Fruit fly (Drosophila melanogaster) whole organism, embryonic: ENCODE data around the gene IntS14.

Experiments used
- Atf3 ChIP-seq: fragments of 200-800 bp; sonication (Bioruptor generic); optimal IDR thresholded peaks from 3 replicates; lab custom pipeline; 2016; ENCODE audit warnings: missing biosample characterization, missing genetic modification characterization
- Awh ChIP-seq: fragments of 200-800 bp; sonication (Bioruptor generic); IDR thresholded peaks from 2 replicates; pipeline ENCODE4, ENCODE4 v1.3.6; 2022; ENCODE audit warnings: missing biosample characterization, missing genetic modification characterization
- CG1024 ChIP-seq: fragments of 200-800 bp; sonication (Bioruptor generic); IDR thresholded peaks from 2 replicates; pipeline ENCODE4 v1.3.6; 2022; ENCODE audit warnings: missing biosample characterization, missing genetic modification characterization
- CG10267 ChIP-seq: fragments of 200-800 bp; sonication (Bioruptor generic); optimal IDR thresholded peaks from 2 replicates; lab custom pipeline; 2018; ENCODE audit warnings: missing biosample characterization, mild to moderate bottlenecking, missing genetic modification characterization, moderate library complexity
- CG10543 ChIP-seq: fragments of 200-800 bp; sonication (Bioruptor generic); optimal IDR thresholded peaks from 3 replicates; lab custom pipeline; 2017; ENCODE audit warnings: missing biosample characterization, mild to moderate bottlenecking, missing genetic modification characterization, moderate library complexity
- CG11093 ChIP-seq: fragments of 200-800 bp; sonication (Bioruptor generic); IDR thresholded peaks from 3 replicates; pipeline ENCODE4 v1.3.6; 2022; ENCODE audit warnings: missing biosample characterization, missing genetic modification characterization
- CG11247 ChIP-seq: fragments of 200-800 bp; sonication (Bioruptor generic); IDR thresholded peaks from 2 replicates; pipeline ENCODE4 v1.3.6; 2022; ENCODE audit warnings: missing biosample characterization, missing genetic modification characterization
- CG1233 ChIP-seq: fragments of 200-800 bp; sonication (Bioruptor generic); optimal IDR thresholded peaks from 4 replicates; lab custom pipeline; 2018; ENCODE audit warnings: missing biosample characterization, mild to moderate bottlenecking, missing genetic modification characterization
- CG13624 ChIP-seq: fragments of 200-800 bp; sonication (Bioruptor generic); optimal IDR thresholded peaks from 2 replicates; lab custom pipeline; 2016; ENCODE audit warnings: missing biosample characterization, missing genetic modification characterization
- CG13894 ChIP-seq: fragments of 200-800 bp; sonication (Bioruptor generic); optimal IDR thresholded peaks from 3 replicates; lab custom pipeline; 2018; ENCODE audit warnings: missing biosample characterization, mild to moderate bottlenecking, missing genetic modification characterization, moderate library complexity
- CG14050 ChIP-seq: fragments of 200-800 bp; sonication (Bioruptor generic); IDR thresholded peaks from 3 replicates; pipeline ENCODE4 v1.3.6; 2022; ENCODE audit warnings: missing biosample characterization, missing genetic modification characterization
- CG1603 ChIP-seq: fragments of 200-800 bp; sonication (Bioruptor generic); optimal IDR thresholded peaks from 2 replicates; lab custom pipeline; 2019; ENCODE audit warnings: missing biosample characterization, mild to moderate bottlenecking, missing genetic modification characterization, moderate library complexity
- CG2678 ChIP-seq: fragments of 200-800 bp; sonication (Bioruptor generic); optimal IDR thresholded peaks from 3 replicates; lab custom pipeline; 2019; ENCODE audit warnings: missing biosample characterization, mild to moderate bottlenecking, missing genetic modification characterization, moderate library complexity
- CG3065 ChIP-seq: fragments of 200-800 bp; sonication (Bioruptor generic); optimal IDR thresholded peaks from 2 replicates; lab custom pipeline; 2016; ENCODE audit warnings: missing biosample characterization, missing genetic modification characterization
- CG5953 ChIP-seq: fragments of 200-800 bp; sonication (Bioruptor generic); IDR thresholded peaks from 2 replicates; pipeline ENCODE4 v1.3.6; 2022; ENCODE audit warnings: missing biosample characterization, missing genetic modification characterization
- CG8388 ChIP-seq: fragments of 200-800 bp; sonication (Bioruptor generic); optimal IDR thresholded peaks from 2 replicates; lab custom pipeline; 2019; ENCODE audit warnings: missing biosample characterization, mild to moderate bottlenecking, missing genetic modification characterization, moderate library complexity
- CG8924 ChIP-seq: fragments of 200-800 bp; optimal IDR thresholded peaks from 3 replicates; lab custom pipeline; 2019; ENCODE audit warnings: missing biosample characterization, mild to moderate bottlenecking, missing genetic modification characterization, moderate library complexity
- CG9215 ChIP-seq: fragments of 200-800 bp; sonication (Bioruptor generic); IDR thresholded peaks from 2 replicates; pipeline ENCODE4 v1.3.6; 2022; ENCODE audit warnings: missing biosample characterization, missing genetic modification characterization
- Dip2 ChIP-seq: fragments of 200-800 bp; sonication (Bioruptor generic); IDR thresholded peaks from 2 replicates; pipeline ENCODE4 v1.3.6; 2022; ENCODE audit warnings: missing biosample characterization, missing genetic modification characterization
- HmgD ChIP-seq: fragments of 200-800 bp; sonication (Bioruptor generic); optimal IDR thresholded peaks from 3 replicates; lab custom pipeline; 2016; ENCODE audit warnings: missing biosample characterization, missing genetic modification characterization
- Hr3 ChIP-seq: fragments of 200-800 bp; sonication (Bioruptor generic); optimal IDR thresholded peaks from 3 replicates; lab custom pipeline; 2016; ENCODE audit warnings: missing biosample characterization, missing genetic modification characterization
- Hsf ChIP-seq: fragments of 200-800 bp; sonication (Bioruptor generic); optimal IDR thresholded peaks from 3 replicates; lab custom pipeline; 2016; ENCODE audit warnings: missing biosample characterization, missing genetic modification characterization
- Meics ChIP-seq: fragments of 200-800 bp; sonication (Bioruptor generic); optimal IDR thresholded peaks from 2 replicates; lab custom pipeline; 2017; ENCODE audit warnings: missing biosample characterization, mild to moderate bottlenecking, missing genetic modification characterization
- Nf-YA ChIP-seq: fragments of 200-800 bp; sonication (Bioruptor generic); IDR thresholded peaks from 2 replicates; pipeline ENCODE4 v1.3.6; 2022; ENCODE audit warnings: missing biosample characterization, missing genetic modification characterization
- NfI ChIP-seq: fragments of 200-800 bp; sonication (Bioruptor generic); optimal IDR thresholded peaks from 3 replicates; lab custom pipeline; 2018; ENCODE audit warnings: missing biosample characterization, mild to moderate bottlenecking, missing genetic modification characterization, moderate library complexity
- Optix ChIP-seq: fragments of 200-800 bp; sonication (Bioruptor generic); IDR thresholded peaks from 3 replicates; pipeline ENCODE4 v1.3.6; 2022; ENCODE audit warnings: missing biosample characterization, missing genetic modification characterization
- TFAM ChIP-seq: fragments of 200-800 bp; sonication (Bioruptor generic); optimal IDR thresholded peaks from 2 replicates; lab custom pipeline; 2017; ENCODE audit warnings: missing biosample characterization, missing genetic modification characterization, inconsistent platforms
- ap ChIP-seq: fragments of 200-800 bp; sonication (Bioruptor generic); IDR thresholded peaks from 2 replicates; pipeline ENCODE4 v1.3.6; 2022; ENCODE audit warnings: missing biosample characterization, missing genetic modification characterization
- ara ChIP-seq: fragments of 200-800 bp; sonication (Bioruptor generic); IDR thresholded peaks from 2 replicates; pipeline ENCODE4 v1.3.6; 2022; ENCODE audit warnings: missing biosample characterization, missing genetic modification characterization
- az2 ChIP-seq: fragments of 200-800 bp; sonication (Bioruptor generic); optimal IDR thresholded peaks from 3 replicates; lab custom pipeline; 2016; ENCODE audit warnings: missing biosample characterization, missing genetic modification characterization
- bigmax ChIP-seq: fragments of 200-800 bp; sonication (Bioruptor generic); optimal IDR thresholded peaks from 2 replicates; lab custom pipeline; 2018; ENCODE audit warnings: missing biosample characterization, mild to moderate bottlenecking, missing genetic modification characterization
- disco-r ChIP-seq: fragments of 200-800 bp; sonication (Bioruptor generic); optimal IDR thresholded peaks from 2 replicates; lab custom pipeline; 2016; ENCODE audit warnings: missing biosample characterization, missing genetic modification characterization
- dm ChIP-seq: fragments of 200-800 bp; sonication (Bioruptor generic); optimal IDR thresholded peaks from 3 replicates; lab custom pipeline; 2016; ENCODE audit warnings: missing biosample characterization, missing genetic modification characterization
- dmrt11E ChIP-seq: fragments of 200-800 bp; sonication (Bioruptor generic); optimal IDR thresholded peaks from 3 replicates; lab custom pipeline; 2018; ENCODE audit warnings: missing biosample characterization, mild to moderate bottlenecking, missing genetic modification characterization, moderate library complexity
- dmrt99B ChIP-seq: fragments of 200-800 bp; sonication (Bioruptor generic); optimal IDR thresholded peaks from 2 replicates; lab custom pipeline; 2018; ENCODE audit warnings: missing biosample characterization, mild to moderate bottlenecking, missing genetic modification characterization, moderate library complexity
- gfzf ChIP-seq: fragments of 200-800 bp; sonication (Bioruptor generic); optimal IDR thresholded peaks from 2 replicates; lab custom pipeline; 2016; ENCODE audit warnings: missing biosample characterization, mild to moderate bottlenecking, missing genetic modification characterization, moderate library complexity
- ken ChIP-seq: fragments of 200-800 bp; sonication (Bioruptor generic); IDR thresholded peaks from 3 replicates; pipeline ENCODE4 v1.3.6; 2022; ENCODE audit warnings: missing biosample characterization, missing genetic modification characterization
- lilli ChIP-seq: fragments of 200-800 bp; sonication (Bioruptor generic); optimal IDR thresholded peaks from 3 replicates; lab custom pipeline; 2016; ENCODE audit warnings: missing biosample characterization, missing genetic modification characterization
- mirr ChIP-seq: fragments of 200-800 bp; sonication (Bioruptor generic); optimal IDR thresholded peaks from 3 replicates; lab custom pipeline; 2018; ENCODE audit warnings: missing biosample characterization, mild to moderate bottlenecking, missing genetic modification characterization
- nerfin-1 ChIP-seq: fragments of 200-800 bp; sonication (Bioruptor generic); optimal IDR thresholded peaks from 3 replicates; lab custom pipeline; 2019; ENCODE audit warnings: missing biosample characterization, mild to moderate bottlenecking, missing genetic modification characterization, moderate library complexity
- nmo ChIP-seq: fragments of 200-800 bp; sonication (Bioruptor generic); optimal IDR thresholded peaks from 2 replicates; lab custom pipeline; 2018; ENCODE audit warnings: missing biosample characterization, mild to moderate bottlenecking, missing genetic modification characterization, moderate library complexity
- repo ChIP-seq: fragments of 200-800 bp; sonication (Bioruptor generic); optimal IDR thresholded peaks from 2 replicates; lab custom pipeline; 2016; ENCODE audit warnings: missing biosample characterization, missing genetic modification characterization
- ro ChIP-seq: fragments of 200-800 bp; sonication (Bioruptor generic); IDR thresholded peaks from 2 replicates; pipeline ENCODE4 v1.3.6; 2022; ENCODE audit warnings: missing biosample characterization, missing genetic modification characterization
- sens ChIP-seq: fragments of 200-800 bp; sonication (Bioruptor generic); peaks from one replicate; lab custom pipeline; 2016; ENCODE audit warnings: missing biosample characterization, missing genetic modification characterization
- ssp ChIP-seq: fragments of 200-800 bp; sonication (Bioruptor generic); IDR thresholded peaks from 2 replicates; pipeline ENCODE4 v1.3.6; 2022; ENCODE audit warnings: missing biosample characterization, missing genetic modification characterization
- tgo ChIP-seq: fragments of 200-800 bp; sonication (Bioruptor generic); IDR thresholded peaks from 3 replicates; pipeline ENCODE4 v1.3.6; 2022; ENCODE audit warnings: missing biosample characterization, missing genetic modification characterization
- trh ChIP-seq: fragments of 200-800 bp; sonication (Bioruptor generic); optimal IDR thresholded peaks from 2 replicates; lab custom pipeline; 2016; ENCODE audit warnings: missing biosample characterization, missing genetic modification characterization
- wor ChIP-seq: fragments of 200-800 bp; sonication (Bioruptor generic); IDR thresholded peaks from 2 replicates; pipeline ENCODE4 v1.3.6; 2022; ENCODE audit warnings: missing biosample characterization, missing genetic modification characterization
- z ChIP-seq: fragments of 200-800 bp; sonication (Bioruptor generic); IDR thresholded peaks from 3 replicates; pipeline ENCODE4 v1.3.6; 2022; ENCODE audit warnings: missing biosample characterization, missing genetic modification characterization

The IntS14 gene

DNA sequence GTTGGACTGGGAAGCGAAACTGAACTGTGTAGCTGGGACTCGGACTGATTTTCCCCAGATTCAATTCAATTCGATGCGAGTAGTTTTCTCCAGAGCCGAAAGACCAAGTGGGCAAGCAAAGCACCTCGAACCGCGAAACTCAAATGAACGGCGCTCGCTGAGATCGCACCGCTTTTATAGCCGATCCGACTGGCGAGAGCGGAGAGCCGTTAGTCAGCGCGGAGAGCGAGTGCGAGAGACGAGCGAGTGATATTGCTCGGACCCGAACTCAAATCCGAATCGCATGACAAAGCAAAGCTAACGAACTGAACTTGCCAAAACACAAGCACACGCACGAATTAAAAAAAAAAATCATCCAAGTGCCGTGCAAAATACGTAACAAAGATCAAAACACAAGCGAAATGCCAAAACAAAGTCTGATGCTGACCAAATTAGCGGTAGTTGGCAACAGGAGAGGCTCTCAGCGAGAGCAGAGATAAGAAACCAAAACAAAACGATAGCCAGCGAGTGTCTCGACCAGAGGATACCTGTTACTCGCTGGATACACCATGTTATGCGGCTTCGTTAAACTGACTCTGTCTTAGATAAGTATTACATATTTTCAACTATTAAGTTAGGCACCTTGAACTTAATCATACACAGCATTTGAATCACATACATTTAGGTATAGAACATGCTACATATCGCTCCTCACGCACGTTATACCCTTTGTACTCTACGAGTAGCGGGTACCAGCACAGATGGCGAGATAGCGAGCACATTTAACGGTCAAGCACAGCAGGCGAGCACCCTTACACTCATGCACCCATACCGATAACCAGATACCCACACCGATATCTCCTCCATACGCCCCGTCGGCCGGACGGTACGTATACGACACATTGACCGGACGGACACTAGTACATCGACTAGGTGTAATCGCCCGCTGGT lies 45.1 kb upstream of the IntS14 start (continued):
- peak; percentile 25; the same call in 1 of the 2 replicates for TF ChIP-seq CG1024 (GFP tag; lab: Robert Waterston, UW)
- TF ChIP-seq Awh (GFP tag; lab: Robert Waterston, UW), result peak; percentile 36; the same call in 1 of the 2 replicates
- TF ChIP-seq CG8924 (tag; lab: Kevin White, UChicago), result peak; percentile 64
- peak; percentile 59 for TF ChIP-seq Hr3
- peak; percentile 67; the same call in 2 of the 3 replicates for TF ChIP-seq z
- no peak for TF ChIP-seq gfzf (GFP tag; lab: Kevin White, UChicago)
- no peak for TF ChIP-seq bigmax
- peak; percentile 75 for TF ChIP-seq nmo (GFP tag; lab: Kevin White, UChicago)
- TF ChIP-seq Hsf, result peak; percentile 80
- peak; percentile 13 for TF ChIP-seq repo (GFP tag; lab: Kevin White, UChicago)
- peak; percentile 85 for TF ChIP-seq lilli (GFP tag; lab: Kevin White, UChicago)
- peak; percentile 11 for TF ChIP-seq disco-r
- TF ChIP-seq CG10543 (GFP tag; lab: Kevin White, UChicago), result peak; percentile 59
- no peak for TF ChIP-seq Dip2
- TF ChIP-seq ken, result peak; percentile 72; the same call in 2 of the 3 replicates
- peak; percentile 30 for TF ChIP-seq HmgD (GFP tag; lab: Kevin White, UChicago)
- no peak for TF ChIP-seq TFAM (GFP tag; lab: Kevin White, UChicago)
- peak; percentile 93 for TF ChIP-seq sens
- TF ChIP-seq ara (GFP tag; lab: Robert Waterston, UW), result peak; percentile 36; the same call in 1 of the 2 replicates
- peak; percentile 82 for TF ChIP-seq ap (GFP tag; lab: Robert Waterston, UW)
- TF ChIP-seq dm (GFP tag; lab: Kevin White, UChicago), result peak; percentile 12
- peak; percentile 48 for TF ChIP-seq CG1233 (GFP tag; lab: Kevin White, UChicago)
- peak; percentile 83 for TF ChIP-seq CG1603 (tag; lab: Kevin White, UChicago)
- peak; percentile 79 for TF ChIP-seq Nf-YA
- TF ChIP-seq Atf3, result peak; percentile 41
- TF ChIP-seq CG2678 (tag; lab: Kevin White, UChicago), result peak; percentile 80
- TF ChIP-seq tgo (GFP tag; lab: Robert Waterston, UW), result peak; percentile 82
- peak; percentile 73 for TF ChIP-seq CG11247
- TF ChIP-seq az2 (GFP tag; lab: Kevin White, UChicago), result peak; percentile 62
- no peak for TF ChIP-seq nerfin-1 (tag; lab: Kevin White, UChicago)
- peak; percentile 12 for TF ChIP-seq trh (GFP tag; lab: Kevin White, UChicago)
- TF ChIP-seq ro, result peak; percentile 35; the same call in 1 of the 2 replicates
- peak; percentile 55 for TF ChIP-seq CG8388 (GFP tag; lab: Kevin White, UChicago)
- peak; percentile 60 for TF ChIP-seq ssp (GFP tag; lab: Robert Waterston, UW)
- peak; percentile 80 for TF ChIP-seq Meics
- TF ChIP-seq Optix (GFP tag; lab: Robert Waterston, UW), result peak; percentile 51; the same call in 1 of the 3 replicates
- peak; percentile 19 for TF ChIP-seq dmrt11E (tag; lab: Kevin White, UChicago)
- 0 out of 2 replicates have a peak, but pooled peaks have one; percentile 29 for TF ChIP-seq CG5953 (GFP tag; lab: Robert Waterston, UW)
- peak; percentile 70 for TF ChIP-seq dmrt99B (tag; lab: Kevin White, UChicago)
- TF ChIP-seq CG11093, result peak; percentile 54; the same call in 2 of the 3 replicates
- peak; percentile 47; the same call in 1 of the 2 replicates for TF ChIP-seq wor
- peak; percentile 55 for TF ChIP-seq NfI (GFP tag; lab: Kevin White, UChicago)
- TF ChIP-seq CG13894, result peak; percentile 13
- TF ChIP-seq CG3065 (GFP tag; lab: Kevin White, UChicago), result no peak
- TF ChIP-seq CG9215, result peak; percentile 74
- peak; percentile 74 for TF ChIP-seq CG13624 (GFP tag; lab: Kevin White, UChicago)
- peak; percentile 29 for TF ChIP-seq CG10267 (tag; lab: Kevin White, UChicago)
- TF ChIP-seq mirr (GFP tag; lab: Kevin White, UChicago), result peak; percentile 47
- TF ChIP-seq CG14050 (GFP tag; lab: Robert Waterston, UW), result peak; percentile 66
